Worm (Caenorhabditis elegans) whole organism, L3 larva: Measurements from ENCODE around the gene chhy-1.

ENCODE experiments used
- ceh-16 ChIP-seq: sonication (generic microtip); optimal IDR thresholded peaks from 2 replicates; lab custom pipeline; 2017; ENCODE audit warnings: missing biosample characterization, missing genetic modification characterization
- ceh-28 ChIP-seq: fragments of 150-350 bp; optimal IDR thresholded peaks from 2 replicates; lab custom pipeline; 2014; ENCODE audit warnings: missing biosample characterization, missing genetic modification reagents, missing genetic modification characterization
- daf-12 ChIP-seq: fragments of 150-350 bp; optimal IDR thresholded peaks from 2 replicates; lab custom pipeline; 2014; ENCODE audit warnings: missing biosample characterization, missing genetic modification reagents, missing genetic modification characterization
- elt-2 ChIP-seq: sonication (generic microtip); optimal IDR thresholded peaks from 2 replicates; lab custom pipeline; 2016; ENCODE audit warnings: missing genetic modification reagents, mild to moderate bottlenecking, missing genetic modification characterization, missing compliant biosample characterization
- lin-15B ChIP-seq: fragments of 150-350 bp; optimal IDR thresholded peaks from 2 replicates; lab custom pipeline; 2014; ENCODE audit warnings: missing biosample characterization, missing genetic modification characterization
- nfya-1 ChIP-seq: sonication (generic microtip); optimal IDR thresholded peaks from 2 replicates; lab custom pipeline; 2017; ENCODE audit warnings: missing genetic modification characterization, mild to moderate bottlenecking, missing compliant biosample characterization, antibody characterized with exemption, moderate library complexity; ENCODE audit not compliant: insufficient read depth
- pha-4 ChIP-seq: fragments of 150-350 bp; optimal IDR thresholded peaks from 2 replicates; lab custom pipeline; 2014; ENCODE audit warnings: missing biosample characterization, missing genetic modification reagents, missing genetic modification characterization
- pqm-1 ChIP-seq: fragments of 150-350 bp; optimal IDR thresholded peaks from 2 replicates; lab custom pipeline; 2017; ENCODE audit warnings: missing biosample characterization, missing genetic modification characterization, inconsistent platforms
- snpc-4 ChIP-seq: fragments of 150-350 bp; optimal IDR thresholded peaks from 2 replicates; lab custom pipeline; 2014; ENCODE audit warnings: missing biosample characterization, missing genetic modification characterization

The chhy-1 gene

DNA sequence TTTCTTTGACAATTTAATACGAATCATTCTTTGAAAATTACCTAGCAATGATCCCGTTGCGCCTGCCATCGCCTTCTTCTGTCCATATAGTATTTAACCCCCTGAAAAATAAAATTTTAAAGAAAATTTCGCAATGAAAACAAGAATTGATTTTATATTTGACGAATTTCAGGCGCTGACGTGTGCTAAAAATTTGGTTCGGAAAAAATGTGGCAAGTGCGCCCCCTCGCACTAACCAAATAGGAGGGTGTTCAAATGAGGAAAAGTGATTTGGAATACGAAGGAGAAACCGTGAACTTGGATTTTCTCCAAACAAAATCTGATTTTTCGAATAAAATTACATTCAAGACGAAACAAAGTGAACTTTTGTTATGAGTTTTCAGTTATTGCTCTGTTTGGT is 51.4 kb downstream of the chhy-1 start, which contains the start of gene stc-1:
Gene stc-1, minus strand, starts transcription at position 101 of the 400 bp plus-strand sequence.
- TF ChIP-seq ceh-28 (tag; lab: Kevin White, UChicago) (peak; percentile 1), ceh-16 (no peak), pqm-1 (peak; percentile 45), lin-15B (tag; lab: Kevin White, UChicago) (peak; percentile 51), pha-4 (tag; lab: Kevin White, UChicago) (peak; percentile 52), daf-12 (no peak), elt-2 (tag; lab: Kevin White, UChicago) (peak; percentile 25), nfya-1 (tag; lab: Kevin White, UChicago) (peak; percentile 55), snpc-4 (tag; lab: Kevin White, UChicago) (no peak)
- TF ChIP-seq, all 47 proteins: peak for 6
